Fruit fly (Drosophila melanogaster): ENCODE measurements around the gene CG17770.
A peak's percentile ranks its signal among the peaks of the same experiment; 100 is the strongest.

CG17770 gene

dm6 chr3R:25855594-25856305 is 44.0 kb downstream of the CG17770 start, which contains the start of gene CG5890 (continued):
- TF ChIP-seq CG33213 (GFP tag; optimal IDR thresholded peaks at IDR 0.05) (no peak), pzg (GFP tag; optimal IDR thresholded peaks at IDR 0.05) (no peak), tup (GFP tag; optimal IDR thresholded peaks at IDR 0.05) (no peak), CG2129 (GFP tag; IDR thresholded peaks at IDR 0.05; ENCODE audit: partially characterized antibody) (no peak), tna (GFP tag; IDR thresholded peaks at IDR 0.05; ENCODE audit: partially characterized antibody) (no peak), ase (GFP tag; IDR thresholded peaks at IDR 0.05) (no peak), CG30431 (GFP tag; optimal IDR thresholded peaks at IDR 0.05) (no peak), schlank (tag; optimal IDR thresholded peaks at IDR 0.05) (no peak), Dad (GFP tag; optimal IDR thresholded peaks at IDR 0.05) (no peak), sd (tag; optimal IDR thresholded peaks at IDR 0.05) (no peak), CG8478 (optimal IDR thresholded peaks at IDR 0.05) (no peak), en (GFP tag; optimal IDR thresholded peaks at IDR 0.05) (no peak), kah (GFP tag; optimal IDR thresholded peaks at IDR 0.05) (no peak), zfh2 (GFP tag; optimal IDR thresholded peaks at IDR 0.05) (no peak), CG31441 (GFP tag; IDR thresholded peaks at IDR 0.05) (no peak), Eip74EF (GFP tag; optimal IDR thresholded peaks at IDR 0.05) (no peak), CG4730 (GFP tag; IDR thresholded peaks at IDR 0.05) (no peak), CG18262 (tag; optimal IDR thresholded peaks at IDR 0.05) (no peak), B-H1 (GFP tag; IDR thresholded peaks at IDR 0.05) (no peak), odd (GFP tag; optimal IDR thresholded peaks at IDR 0.05) (no peak), Sry-δ (GFP tag; optimal IDR thresholded peaks at IDR 0.05) (no peak), sens-2 (GFP tag; IDR thresholded peaks at IDR 0.05) (no peak), bcd (GFP tag; optimal IDR thresholded peaks at IDR 0.05) (peak; percentile 25), HHEX (GFP tag; optimal IDR thresholded peaks at IDR 0.05) (no peak), CG10959 (GFP tag; IDR thresholded peaks at IDR 0.05) (no peak), pita (GFP tag; optimal IDR thresholded peaks at IDR 0.05) (no peak), salm (tag; optimal IDR thresholded peaks at IDR 0.05) (no peak), NfI (GFP tag; optimal IDR thresholded peaks at IDR 0.05) (peak; percentile 30), wek (GFP tag; optimal IDR thresholded peaks at IDR 0.05) (no peak), crol (GFP tag; IDR thresholded peaks at IDR 0.05) (no peak), lilli (GFP tag; optimal IDR thresholded peaks at IDR 0.05) (no peak), tin (GFP tag; optimal IDR thresholded peaks at IDR 0.05) (no peak), CG1792 (GFP tag; optimal IDR thresholded peaks at IDR 0.05) (no peak), fd64A (GFP tag; optimal IDR thresholded peaks at IDR 0.05) (no peak), CG10543 (GFP tag; optimal IDR thresholded peaks at IDR 0.05) (peak; percentile 34), CG7987 (GFP tag; optimal IDR thresholded peaks at IDR 0.05) (no peak), CG12769 (tag; optimal IDR thresholded peaks at IDR 0.05) (no peak), cg (GFP tag; optimal IDR thresholded peaks at IDR 0.05) (no peak), CG12391 (tag; optimal IDR thresholded peaks at IDR 0.05) (no peak), Fer2 (tag; optimal IDR thresholded peaks at IDR 0.05) (no peak), CG4282 (GFP tag; optimal IDR thresholded peaks at IDR 0.05) (no peak), ftz-f1 (GFP tag; optimal IDR thresholded peaks at IDR 0.05) (no peak), Hr51 (GFP tag; optimal IDR thresholded peaks at IDR 0.05) (peak in 1 of 2 experiments; percentile 44), CG12104 (GFP tag; optimal IDR thresholded peaks at IDR 0.05) (no peak), CG11247 (GFP tag; IDR thresholded peaks at IDR 0.05) (no peak), CG14441 (GFP tag; IDR thresholded peaks at IDR 0.05) (no peak), CG9876 (GFP tag; optimal IDR thresholded peaks at IDR 0.05) (no peak), ssp (GFP tag; IDR thresholded peaks at IDR 0.05) (no peak), cad (GFP tag; optimal IDR thresholded peaks at IDR 0.05) (no peak), knrl (GFP tag; IDR thresholded peaks at IDR 0.05; ENCODE audit: partially characterized antibody) (no peak)

All from whole organism, embryonic.